Worm (Caenorhabditis elegans) whole organism, L3 larva: ENCODE results near the gene rab-6.2.

Experiments
- ZK546.5 ChIP-seq: sonication (generic microtip); optimal IDR thresholded peaks from 2 replicates; lab custom pipeline; 2017; ENCODE audit warnings: missing biosample characterization, missing genetic modification characterization
- aly-2 ChIP-seq: fragments of 150-350 bp; optimal IDR thresholded peaks from 2 replicates; lab custom pipeline; 2014; ENCODE audit warnings: missing biosample characterization, missing genetic modification characterization
- ceh-28 ChIP-seq: fragments of 150-350 bp; optimal IDR thresholded peaks from 2 replicates; lab custom pipeline; 2014; ENCODE audit warnings: missing biosample characterization, missing genetic modification reagents, missing genetic modification characterization
- ceh-82 ChIP-seq: fragments of 150-350 bp; optimal IDR thresholded peaks from 2 replicates; lab custom pipeline; 2014; ENCODE audit warnings: missing biosample characterization, missing genetic modification characterization
- ceh-9 ChIP-seq: sonication (generic microtip); optimal IDR thresholded peaks from 2 replicates; lab custom pipeline; 2018; ENCODE audit warnings: missing biosample characterization, missing genetic modification characterization
- daf-12 ChIP-seq: fragments of 150-350 bp; optimal IDR thresholded peaks from 2 replicates; lab custom pipeline; 2014; ENCODE audit warnings: missing biosample characterization, missing genetic modification reagents, missing genetic modification characterization
- egl-27 ChIP-seq: sonication (generic microtip); optimal IDR thresholded peaks from 4 replicates; lab custom pipeline; 2017; ENCODE audit warnings: missing biosample characterization, missing genetic modification reagents, missing genetic modification characterization
- egl-5 ChIP-seq: fragments of 150-350 bp; optimal IDR thresholded peaks from 2 replicates; lab custom pipeline; 2017; ENCODE audit warnings: missing biosample characterization, missing genetic modification reagents, missing genetic modification characterization, inconsistent platforms
- elt-1 ChIP-seq: fragments of 150-350 bp; optimal IDR thresholded peaks from 2 replicates; lab custom pipeline; 2014; ENCODE audit warnings: missing biosample characterization, missing genetic modification characterization
- elt-2 ChIP-seq: sonication (generic microtip); optimal IDR thresholded peaks from 2 replicates; lab custom pipeline; 2016; ENCODE audit warnings: missing genetic modification reagents, mild to moderate bottlenecking, missing genetic modification characterization, missing compliant biosample characterization
- eor-1 ChIP-seq, 2 experiments: fragments of 150-350 bp; optimal IDR thresholded peaks; 2 replicates each; lab custom pipeline; 2014 to 2018; ENCODE audit warnings: missing biosample characterization in 2 of 2, missing genetic modification characterization in 2 of 2
- fkh-2 ChIP-seq: fragments of 150-350 bp; optimal IDR thresholded peaks from 2 replicates; lab custom pipeline; 2014; ENCODE audit warnings: missing biosample characterization, missing genetic modification reagents, missing genetic modification characterization
- hmg-11 ChIP-seq: sonication (generic microtip); optimal IDR thresholded peaks from 2 replicates; lab custom pipeline; 2016; ENCODE audit warnings: missing genetic modification characterization, missing compliant biosample characterization
- jun-1 ChIP-seq: fragments of 150-350 bp; optimal IDR thresholded peaks from 2 replicates; lab custom pipeline; 2014; ENCODE audit warnings: missing biosample characterization, missing genetic modification reagents, missing genetic modification characterization
- lin-39 ChIP-seq: fragments of 150-350 bp; optimal IDR thresholded peaks from 2 replicates; lab custom pipeline; 2018; ENCODE audit warnings: missing biosample characterization, missing genetic modification reagents, missing genetic modification characterization
- lsy-12 ChIP-seq: sonication (generic microtip); optimal IDR thresholded peaks from 2 replicates; lab custom pipeline; 2016; ENCODE audit warnings: mild to moderate bottlenecking, missing genetic modification characterization, missing compliant biosample characterization
- mdl-1 ChIP-seq: fragments of 150-350 bp; optimal IDR thresholded peaks from 2 replicates; lab custom pipeline; 2014; ENCODE audit warnings: missing biosample characterization, missing genetic modification characterization
- mml-1 ChIP-seq: fragments of 150-350 bp; sonication (generic microtip); optimal IDR thresholded peaks from 3 replicates; lab custom pipeline; 2014; ENCODE audit warnings: missing biosample characterization, missing genetic modification characterization
- nfya-1 ChIP-seq: sonication (generic microtip); optimal IDR thresholded peaks from 2 replicates; lab custom pipeline; 2017; ENCODE audit warnings: missing genetic modification characterization, mild to moderate bottlenecking, missing compliant biosample characterization, antibody characterized with exemption, moderate library complexity; ENCODE audit not compliant: insufficient read depth
- nhr-11 ChIP-seq: fragments of 150-350 bp; optimal IDR thresholded peaks from 2 replicates; lab custom pipeline; 2014; ENCODE audit warnings: missing biosample characterization, missing genetic modification characterization
- nhr-23 ChIP-seq: fragments of 150-350 bp; optimal IDR thresholded peaks from 2 replicates; lab custom pipeline; 2014; ENCODE audit warnings: missing biosample characterization, missing genetic modification reagents, missing genetic modification characterization
- nhr-237 ChIP-seq: fragments of 150-350 bp; optimal IDR thresholded peaks from 2 replicates; lab custom pipeline; 2014; ENCODE audit warnings: missing biosample characterization, missing genetic modification characterization
- nhr-28 ChIP-seq: fragments of 150-350 bp; optimal IDR thresholded peaks from 2 replicates; lab custom pipeline; 2014; ENCODE audit warnings: missing biosample characterization, missing genetic modification characterization
- nhr-67 ChIP-seq: fragments of 150-350 bp; optimal IDR thresholded peaks from 2 replicates; lab custom pipeline; 2014; ENCODE audit warnings: missing biosample characterization, missing genetic modification characterization
- nhr-76 ChIP-seq: fragments of 150-350 bp; sonication (generic microtip); optimal IDR thresholded peaks from 5 replicates; lab custom pipeline; 2014; ENCODE audit warnings: missing biosample characterization, missing genetic modification characterization
- nhr-77 ChIP-seq: fragments of 150-350 bp; optimal IDR thresholded peaks from 2 replicates; lab custom pipeline; 2014; ENCODE audit warnings: missing biosample characterization, missing genetic modification characterization
- pha-4 ChIP-seq: fragments of 150-350 bp; optimal IDR thresholded peaks from 2 replicates; lab custom pipeline; 2014; ENCODE audit warnings: missing biosample characterization, missing genetic modification reagents, missing genetic modification characterization
- pqm-1 ChIP-seq: fragments of 150-350 bp; optimal IDR thresholded peaks from 2 replicates; lab custom pipeline; 2017; ENCODE audit warnings: missing biosample characterization, missing genetic modification characterization, inconsistent platforms
- sea-2 ChIP-seq: fragments of 150-350 bp; sonication (generic microtip); optimal IDR thresholded peaks from 4 replicates; lab custom pipeline; 2014; ENCODE audit warnings: missing biosample characterization, missing genetic modification reagents, missing genetic modification characterization
- skn-1 ChIP-seq: fragments of 150-350 bp; optimal IDR thresholded peaks from 2 replicates; lab custom pipeline; 2014; ENCODE audit warnings: missing biosample characterization, missing genetic modification characterization
- snpc-4 ChIP-seq: fragments of 150-350 bp; optimal IDR thresholded peaks from 2 replicates; lab custom pipeline; 2014; ENCODE audit warnings: missing biosample characterization, missing genetic modification characterization
- unc-39 ChIP-seq: sonication (generic microtip); optimal IDR thresholded peaks from 4 replicates; lab custom pipeline; 2017; ENCODE audit warnings: missing biosample characterization, missing genetic modification characterization
- unc-62 ChIP-seq: fragments of 150-350 bp; sonication (generic microtip); optimal IDR thresholded peaks from 4 replicates; lab custom pipeline; 2014; ENCODE audit warnings: missing biosample characterization, missing genetic modification reagents, missing genetic modification characterization
- ztf-11 ChIP-seq: fragments of 150-350 bp; optimal IDR thresholded peaks from 2 replicates; lab custom pipeline; 2014; ENCODE audit warnings: missing biosample characterization, missing genetic modification characterization
- ztf-4 ChIP-seq: fragments of 150-350 bp; optimal IDR thresholded peaks from 2 replicates; lab custom pipeline; 2014; ENCODE audit warnings: missing biosample characterization, missing genetic modification characterization

The rab-6.2 gene

DNA sequence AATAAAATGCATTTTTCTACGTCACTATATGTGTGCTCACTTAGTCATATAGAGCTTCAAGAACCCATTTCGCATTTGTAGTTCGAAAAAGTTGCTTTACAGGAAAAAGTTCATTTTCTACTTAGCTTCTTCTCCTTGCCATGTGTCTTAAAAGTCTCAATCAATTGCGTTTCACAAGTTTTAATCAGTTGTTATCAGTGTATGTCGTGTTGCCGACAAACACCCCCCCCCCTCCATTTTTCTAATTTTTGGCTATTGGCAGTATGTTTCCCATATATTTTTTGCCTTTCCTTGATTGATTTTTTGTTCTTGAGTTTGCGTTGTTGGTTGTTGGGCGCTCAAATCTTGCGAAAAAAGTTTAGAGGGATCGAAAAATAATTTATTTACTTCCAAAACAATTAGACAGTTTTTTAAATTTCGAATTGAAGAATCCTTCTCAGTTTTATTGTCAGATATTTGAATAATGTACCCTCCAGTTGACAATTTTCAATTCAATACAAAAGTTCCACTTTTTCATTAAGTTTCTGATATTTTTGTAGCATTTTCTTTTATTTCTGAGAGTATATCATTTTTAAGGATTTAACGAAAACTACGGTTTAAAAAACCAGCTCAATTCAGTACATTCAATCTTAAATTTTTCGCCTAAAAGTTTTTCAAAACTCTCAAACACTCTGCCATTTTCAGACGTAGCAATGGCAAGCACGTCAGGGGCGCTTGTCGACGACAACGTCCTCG, 36.4 kb upstream of the rab-6.2 start, which contains the start of gene sid-3:
TSS of gene sid-3 (plus strand) at position 685 of the 735 bp plus-strand sequence.
- TF ChIP-seq elt-2 (tag; lab: Kevin White, UChicago) (peak; percentile 70), snpc-4 (no peak)

DNA sequence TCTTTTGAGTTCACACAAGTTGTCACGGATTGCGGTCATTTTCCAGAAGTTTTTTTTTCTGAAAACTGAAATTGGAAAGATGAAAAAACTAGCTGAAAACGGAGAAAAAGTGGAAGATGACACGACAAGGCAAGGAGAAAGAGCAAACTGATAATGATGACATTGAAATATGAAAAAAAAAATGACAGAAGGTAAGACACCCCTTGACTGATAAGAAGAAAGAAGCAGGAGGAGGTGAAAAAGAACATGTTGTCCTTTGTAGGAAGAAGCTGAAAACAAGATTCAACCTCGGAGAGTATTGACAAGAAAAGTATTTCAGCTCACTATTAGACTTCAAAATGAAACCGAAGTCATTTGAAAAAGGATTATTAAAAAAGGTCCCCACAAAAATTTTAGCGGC, 27.2 kb upstream of the rab-6.2 start, which contains the start of gene B0302.5:
TSS of gene B0302.5 (minus strand) at position 58 of the 400 bp plus-strand sequence.
- TF ChIP-seq skn-1 (tag; lab: Kevin White, UChicago): peak; percentile 70
- peak; percentile 22 for TF ChIP-seq pqm-1
- peak; percentile 66 for TF ChIP-seq elt-2 (tag; lab: Kevin White, UChicago)
- peak; percentile 32 for TF ChIP-seq pha-4
- TF ChIP-seq nhr-237: no peak
- TF ChIP-seq snpc-4: no peak

DNA sequence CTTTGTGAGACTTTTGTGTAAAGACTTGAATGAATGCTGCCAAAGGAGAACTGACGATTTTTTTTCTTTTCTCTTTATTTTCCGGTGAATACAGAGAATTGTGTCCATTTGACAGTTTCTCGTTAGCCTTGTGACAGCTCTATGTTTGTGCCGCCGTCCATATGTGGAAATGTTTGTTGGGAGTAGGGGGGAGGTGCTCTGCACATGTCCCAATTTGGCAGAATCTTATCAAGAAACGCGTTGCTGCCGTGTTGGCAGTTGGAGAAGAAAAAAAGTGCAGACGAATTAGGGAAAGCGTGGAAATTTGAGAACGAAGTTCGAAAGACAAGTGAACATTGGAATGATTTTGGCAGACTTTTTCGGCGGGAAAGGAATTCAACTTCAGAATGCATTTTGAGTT, 24.5 kb upstream of the rab-6.2 start:
- TF ChIP-seq daf-12 (tag; lab: Kevin White, UChicago) (no peak), nhr-23 (tag; lab: Kevin White, UChicago) (no peak), elt-2 (tag; lab: Kevin White, UChicago) (peak; percentile 77), ZK546.5 (tag; lab: Kevin White, UChicago) (no peak), ceh-9 (tag; lab: Kevin White, UChicago) (no peak), lin-39 (tag; lab: Kevin White, UChicago) (no peak), nhr-28 (tag; lab: Kevin White, UChicago) (no peak), ztf-4 (no peak), ztf-11 (tag; lab: Kevin White, UChicago) (no peak), egl-5 (tag; lab: Kevin White, UChicago) (no peak), egl-27 (no peak), mml-1 (no peak), pha-4 (peak; percentile 8)

DNA sequence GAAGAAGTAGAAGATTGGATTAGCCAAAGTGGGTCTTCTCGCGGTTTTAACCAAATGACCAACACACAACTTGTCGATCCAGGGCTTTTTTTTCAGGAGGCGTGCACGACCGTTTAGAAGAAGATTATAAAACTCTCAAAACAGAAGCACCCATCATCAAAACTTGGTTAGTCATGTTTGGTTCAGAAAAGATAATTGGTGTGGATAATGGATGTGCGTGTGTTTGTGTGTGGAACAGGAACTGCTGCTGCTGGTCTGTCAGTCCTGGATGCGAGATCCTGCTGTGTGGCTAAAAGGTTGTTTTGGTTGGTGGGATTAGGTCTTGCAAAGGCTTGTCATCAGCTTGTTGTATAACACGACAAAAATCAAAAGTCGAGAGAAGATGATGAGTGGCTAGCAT, 18.9 kb upstream of the rab-6.2 start:
- no peak for TF ChIP-seq egl-27
- no peak for TF ChIP-seq ceh-28 (tag; lab: Kevin White, UChicago)
- no peak for TF ChIP-seq nhr-76
- no peak for TF ChIP-seq egl-5 (tag; lab: Kevin White, UChicago)
- TF ChIP-seq mml-1: no peak
- TF ChIP-seq unc-62 (GFP tag; lab: Kevin White, UChicago): no peak
- no peak for TF ChIP-seq eor-1 (tag; optimal IDR thresholded peaks at IDR 0.05; lab: Kevin White, UChicago)
- no peak for TF ChIP-seq fkh-2 (tag; lab: Kevin White, UChicago)
- TF ChIP-seq ceh-82: no peak
- TF ChIP-seq nfya-1 (tag; lab: Kevin White, UChicago): no peak
- no peak for TF ChIP-seq nhr-11
- no peak for TF ChIP-seq lsy-12 (tag; lab: Kevin White, UChicago)
- no peak for TF ChIP-seq elt-1 (tag; lab: Kevin White, UChicago)

DNA sequence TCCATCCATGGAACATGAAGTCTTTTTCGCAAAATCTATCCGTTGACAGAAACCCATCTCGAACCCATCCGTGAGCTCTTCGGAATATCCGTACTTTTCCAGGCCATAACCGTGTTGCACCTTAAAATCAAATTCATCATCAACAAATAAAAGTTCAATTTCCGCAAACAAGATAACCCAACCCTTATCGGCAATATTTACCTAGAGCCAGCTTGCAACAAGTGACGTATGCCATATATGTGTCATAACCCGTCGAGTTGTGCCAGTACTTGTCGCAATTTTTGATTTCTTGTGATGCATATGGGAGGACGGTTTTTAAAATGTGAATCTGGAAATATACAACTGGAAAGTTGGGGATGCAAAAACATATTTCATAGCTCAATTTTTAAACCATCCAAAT, 16.4 kb upstream of the rab-6.2 start:
- peak; percentile 58 for TF ChIP-seq pqm-1
- TF ChIP-seq jun-1 (tag; lab: Kevin White, UChicago): no peak
- no peak for TF ChIP-seq nhr-11
- TF ChIP-seq elt-2 (tag; lab: Kevin White, UChicago): peak; percentile 58
- no peak for TF ChIP-seq fkh-2 (tag; lab: Kevin White, UChicago)
- TF ChIP-seq nhr-77 (tag; lab: Kevin White, UChicago): no peak
- TF ChIP-seq pha-4: peak; percentile 43

DNA sequence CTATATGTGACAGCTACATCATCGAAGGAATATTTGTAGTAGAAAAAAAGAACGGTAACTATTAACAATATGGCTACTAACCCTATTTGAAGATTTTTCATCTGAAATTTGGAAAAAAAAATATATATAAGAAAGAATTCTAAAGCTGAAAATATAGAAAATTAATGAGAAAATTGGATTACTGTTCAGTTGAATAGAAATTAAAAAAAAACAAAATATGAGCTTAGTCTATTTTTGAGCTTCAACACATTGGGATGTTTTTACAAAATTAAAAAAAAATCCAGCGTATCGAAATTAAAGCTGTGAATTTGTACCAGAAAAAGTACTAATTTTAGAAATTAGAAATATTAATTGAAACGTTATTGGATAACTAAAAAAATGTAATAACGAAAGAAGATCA, 13.0 kb upstream of the rab-6.2 start, which contains the start of gene T08G2.2:
TSS of gene T08G2.2 (minus strand) at position 101 of the 400 bp plus-strand sequence.
- TF ChIP-seq mdl-1 (no peak), aly-2 (tag; lab: Kevin White, UChicago) (no peak), ztf-4 (no peak), nhr-77 (tag; lab: Kevin White, UChicago) (no peak), ZK546.5 (tag; lab: Kevin White, UChicago) (no peak), elt-1 (tag; lab: Kevin White, UChicago) (no peak), nhr-237 (no peak), hmg-11 (tag; lab: Kevin White, UChicago) (no peak), fkh-2 (tag; lab: Kevin White, UChicago) (no peak), sea-2 (GFP tag; lab: Kevin White, UChicago) (no peak), ztf-11 (tag; lab: Kevin White, UChicago) (no peak), jun-1 (tag; lab: Kevin White, UChicago) (no peak), unc-62 (GFP tag; lab: Kevin White, UChicago) (no peak), nhr-11 (no peak), unc-39 (tag; lab: Kevin White, UChicago) (no peak), nhr-67 (tag; lab: Kevin White, UChicago) (no peak)
- TF ChIP-seq, all 47 proteins: peak for 0
